Fruit fly (Drosophila melanogaster) whole organism, wandering third instar larva: Measurements from ENCODE around the gene Gr98b.

ENCODE experiments used
- Abd-B ChIP-seq: fragments of >200 bp; optimal IDR thresholded peaks from 2 replicates; lab custom pipeline; 2017; ENCODE audit warnings: missing biosample characterization, missing genetic modification characterization
- CG32264 ChIP-seq: fragments of 200-800 bp; sonication (Bioruptor generic); optimal IDR thresholded peaks from 2 replicates; lab custom pipeline; 2016; ENCODE audit warnings: missing biosample characterization, missing genetic modification characterization
- CG9705 ChIP-seq: fragments of 200-800 bp; sonication (Bioruptor generic); optimal IDR thresholded peaks from 2 replicates; lab custom pipeline; 2018; ENCODE audit warnings: missing biosample characterization, mild to moderate bottlenecking, missing genetic modification characterization
- Dfd ChIP-seq: fragments of >200 bp; optimal IDR thresholded peaks from 2 replicates; lab custom pipeline; 2017; ENCODE audit warnings: missing biosample characterization, missing genetic modification characterization
- Dif ChIP-seq: fragments of 200-275, 200-300 bp; sonication (Bioruptor generic); optimal IDR thresholded peaks from 2 replicates; lab custom pipeline; 2018; ENCODE audit warnings: missing biosample characterization, missing genetic modification characterization; ENCODE audit not compliant: partially characterized antibody
- GATAd ChIP-seq: sonication (Bioruptor generic); optimal IDR thresholded peaks from 2 replicates; lab custom pipeline; 2016; ENCODE audit warnings: missing biosample characterization, missing genetic modification characterization
- HLH106 ChIP-seq: fragments of 200-800 bp; optimal IDR thresholded peaks from 3 replicates; lab custom pipeline; 2019; ENCODE audit warnings: missing biosample characterization, mild to moderate bottlenecking, missing genetic modification characterization, moderate library complexity
- Hr78 ChIP-seq: fragments of >200 bp; optimal IDR thresholded peaks from 2 replicates; lab custom pipeline; 2017; ENCODE audit warnings: missing biosample characterization, missing genetic modification characterization
- Hr83 ChIP-seq: fragments of 200-300 bp; sonication (Bioruptor generic); optimal IDR thresholded peaks from 2 replicates; lab custom pipeline; 2016; ENCODE audit warnings: missing biosample characterization, mild to moderate bottlenecking, missing genetic modification characterization, moderate library complexity; ENCODE audit not compliant: poor library complexity, severe bottlenecking
- Jra ChIP-seq: sonication (Bioruptor generic); optimal IDR thresholded peaks from 2 replicates; lab custom pipeline; 2016; ENCODE audit warnings: missing biosample characterization, missing genetic modification characterization
- Mio ChIP-seq: sonication (Bioruptor generic); optimal IDR thresholded peaks from 2 replicates; lab custom pipeline; 2016; ENCODE audit warnings: missing biosample characterization, missing genetic modification characterization
- OdsH ChIP-seq: fragments of 200-800 bp; sonication (Bioruptor generic); optimal IDR thresholded peaks from 2 replicates; lab custom pipeline; 2016; ENCODE audit warnings: missing biosample characterization, mild to moderate bottlenecking, missing genetic modification characterization
- Rel ChIP-seq, 2 experiments: fragments of 200-800 bp; sonication (Bioruptor generic) in 1 of 2; optimal IDR thresholded peaks; 2 replicates in 1 of 2; 3 replicates in 1 of 2; lab custom pipeline; 2016 to 2019; ENCODE audit warnings: mild to moderate bottlenecking in 2 of 2, missing biosample characterization in 2 of 2, missing genetic modification characterization in 2 of 2, moderate library complexity in 1 of 2
- Sp1 ChIP-seq: fragments of 200-800 bp; sonication (Bioruptor generic); optimal IDR thresholded peaks from 3 replicates; lab custom pipeline; 2019; ENCODE audit warnings: missing biosample characterization, mild to moderate bottlenecking, missing genetic modification characterization, moderate library complexity
- br ChIP-seq: fragments of 200-800 bp; sonication (Bioruptor generic); optimal IDR thresholded peaks from 2 replicates; lab custom pipeline; 2016; ENCODE audit warnings: missing biosample characterization, missing genetic modification characterization
- brk ChIP-seq: fragments of 200-800 bp; sonication (Bioruptor generic); optimal IDR thresholded peaks from 2 replicates; lab custom pipeline; 2016; ENCODE audit warnings: missing biosample characterization, mild to moderate bottlenecking, missing genetic modification characterization
- ey ChIP-seq: fragments of 200-800 bp; sonication (Bioruptor generic); optimal IDR thresholded peaks from 2 replicates; lab custom pipeline; 2016; ENCODE audit warnings: missing biosample characterization, missing genetic modification characterization
- foxo ChIP-seq, 2 experiments: fragments of 200-800 bp; sonication (Bioruptor generic); optimal IDR thresholded peaks; 2 replicates in 1 of 2; 3 replicates in 1 of 2; lab custom pipeline; 2016 to 2017; ENCODE audit warnings: missing biosample characterization in 2 of 2, missing genetic modification characterization in 2 of 2
- fru ChIP-seq: fragments of 200-800 bp; sonication (Bioruptor generic); optimal IDR thresholded peaks from 3 replicates; lab custom pipeline; 2016; ENCODE audit warnings: missing biosample characterization, mild to moderate bottlenecking, missing genetic modification characterization
- h ChIP-seq: fragments of 200-800 bp; sonication (Bioruptor generic); optimal IDR thresholded peaks from 3 replicates; lab custom pipeline; 2016; ENCODE audit warnings: missing biosample characterization, mild to moderate bottlenecking, missing genetic modification characterization
- jim ChIP-seq: fragments of 175-275, 200-325 bp; sonication (Bioruptor generic); optimal IDR thresholded peaks from 2 replicates; lab custom pipeline; 2016; ENCODE audit warnings: missing biosample characterization, mild to moderate bottlenecking, missing genetic modification characterization
- pan ChIP-seq: fragments of >200 bp; optimal IDR thresholded peaks from 2 replicates; lab custom pipeline; 2017
- psq ChIP-seq: fragments of 200-800 bp; sonication (Bioruptor generic); optimal IDR thresholded peaks from 3 replicates; lab custom pipeline; 2017; ENCODE audit warnings: missing biosample characterization, mild to moderate bottlenecking, missing genetic modification characterization, moderate library complexity
- sage ChIP-seq: fragments of 200-800 bp; sonication (Bioruptor generic); optimal IDR thresholded peaks from 2 replicates; lab custom pipeline; 2016; ENCODE audit warnings: missing biosample characterization, mild to moderate bottlenecking, missing genetic modification characterization
- woc ChIP-seq: sonication (Bioruptor generic); optimal IDR thresholded peaks from 2 replicates; lab custom pipeline; 2016; ENCODE audit warnings: missing biosample characterization, mild to moderate bottlenecking, missing genetic modification characterization

Gr98b gene

DNA sequence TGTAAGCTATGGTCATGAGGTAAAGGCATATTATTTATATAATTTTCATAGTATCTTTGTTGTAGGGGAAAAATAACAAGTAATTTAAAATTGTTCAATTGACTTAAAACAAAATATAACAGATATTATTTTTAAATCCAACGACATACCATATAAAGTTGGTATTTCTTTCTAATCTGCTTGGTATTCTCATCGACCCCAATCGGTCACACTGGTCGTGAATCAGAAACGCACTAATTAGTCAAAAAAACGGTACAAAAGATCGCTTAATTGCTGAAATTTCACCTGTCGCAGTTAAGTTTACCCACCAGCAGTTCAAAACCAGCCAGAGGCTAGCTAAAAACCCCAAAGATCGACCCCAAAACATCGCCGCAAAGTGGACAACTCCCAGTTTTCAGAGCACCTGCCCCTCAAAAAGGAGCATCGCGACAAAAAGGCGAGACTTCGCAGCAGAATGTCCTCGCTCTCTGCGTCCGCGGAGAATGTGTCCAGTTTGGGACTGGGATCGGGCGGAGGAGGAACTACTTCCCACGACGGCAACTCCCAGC lies 40.4 kb downstream of the Gr98b start, which contains the start of gene pins:
TSS of gene pins (plus strand) at position 207 of the 548 bp plus-strand sequence.
- TF ChIP-seq CG32264 (GFP tag; lab: Kevin White, UChicago) (no peak), brk (GFP tag; lab: Kevin White, UChicago) (no peak), GATAd (no peak), OdsH (GFP tag; lab: Kevin White, UChicago) (no peak), jim (no peak), Hr83 (GFP tag; lab: Kevin White, UChicago) (no peak), Hr78 (no peak), HLH106 (tag; lab: Kevin White, UChicago) (no peak), Mio (GFP tag; lab: Kevin White, UChicago) (no peak), Dfd (no peak), Jra (GFP tag; lab: Kevin White, UChicago) (no peak)

DNA sequence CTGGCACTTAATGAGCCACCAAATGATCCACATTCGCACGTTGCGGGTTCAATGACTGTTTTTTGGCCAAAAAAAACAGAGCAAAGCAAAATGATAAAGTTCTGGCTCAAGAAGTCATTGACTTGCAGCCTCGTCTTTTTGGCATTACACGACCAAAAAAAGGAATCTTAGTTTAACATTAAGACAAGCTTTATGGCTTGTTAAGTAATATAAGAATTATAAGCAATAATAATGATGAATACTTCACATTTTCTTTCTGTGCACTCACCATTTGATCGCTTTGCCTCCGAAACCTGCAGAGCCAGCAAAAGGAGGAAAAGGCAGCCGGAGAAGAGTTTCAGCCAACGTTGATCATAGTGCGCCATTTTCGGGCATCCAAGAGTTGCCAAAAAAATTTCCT lies 50.9 kb downstream of the Gr98b start:
- peak; percentile 69 for TF ChIP-seq Sp1 (GFP tag; lab: Kevin White, UChicago)
- TF ChIP-seq foxo (GFP tag; optimal IDR thresholded peaks at IDR 0.05; lab: Kevin White, UChicago): peak in 1 of 2 experiments; percentile 65
- TF ChIP-seq Rel (GFP tag; optimal IDR thresholded peaks at IDR 0.05; lab: Kevin White, UChicago): no peak
- peak; percentile 6 for TF ChIP-seq Rel (tag; optimal IDR thresholded peaks at IDR 0.05; lab: Kevin White, UChicago)
- peak; percentile 27 for TF ChIP-seq CG9705
- peak; percentile 60 for TF ChIP-seq fru
- no peak for TF ChIP-seq CG32264 (GFP tag; lab: Kevin White, UChicago)
- no peak for TF ChIP-seq pan (lab: Kevin White, UChicago)
- no peak for TF ChIP-seq Abd-B (GFP tag; lab: Kevin White, UChicago)
- TF ChIP-seq psq (GFP tag; lab: Kevin White, UChicago): peak; percentile 71
- TF ChIP-seq woc (GFP tag; lab: Kevin White, UChicago): peak; percentile 47
- peak; percentile 43 for TF ChIP-seq OdsH (GFP tag; lab: Kevin White, UChicago)
- peak; percentile 52 for TF ChIP-seq ey (GFP tag; lab: Kevin White, UChicago)
- TF ChIP-seq Dif: no peak
- peak; percentile 66 for TF ChIP-seq br (GFP tag; lab: Kevin White, UChicago)
- TF ChIP-seq HLH106 (tag; lab: Kevin White, UChicago): peak; percentile 67
- peak; percentile 53 for TF ChIP-seq h (GFP tag; lab: Kevin White, UChicago)
- TF ChIP-seq sage (GFP tag; lab: Kevin White, UChicago): peak; percentile 35
